Fruit fly (Drosophila melanogaster) whole organism, embryonic: ENCODE results near the gene RpL35A.
A peak's percentile ranks its signal among the peaks of the same experiment; 100 is the strongest.

ENCODE experiments used
- BtbVII ChIP-seq: fragments of 200-800 bp; sonication (Bioruptor generic); optimal IDR thresholded peaks from 3 replicates; lab custom pipeline; 2017; ENCODE audit warnings: missing biosample characterization, mild to moderate bottlenecking, missing genetic modification characterization
- CG10959 ChIP-seq: fragments of 200-800 bp; sonication (Bioruptor generic); IDR thresholded peaks from 2 replicates; pipeline ENCODE4 v1.3.6; 2022; ENCODE audit warnings: missing biosample characterization, missing genetic modification characterization
- CG12744 ChIP-seq: fragments of 200-800 bp; sonication (Bioruptor generic); optimal IDR thresholded peaks from 2 replicates; lab custom pipeline; 2016; ENCODE audit warnings: missing biosample characterization, missing genetic modification characterization
- CG13894 ChIP-seq: fragments of 200-800 bp; sonication (Bioruptor generic); optimal IDR thresholded peaks from 3 replicates; lab custom pipeline; 2018; ENCODE audit warnings: missing biosample characterization, mild to moderate bottlenecking, missing genetic modification characterization, moderate library complexity
- CG15073 ChIP-seq: fragments of 200-800 bp; sonication (Bioruptor generic); optimal IDR thresholded peaks from 2 replicates; lab custom pipeline; 2016; ENCODE audit warnings: missing biosample characterization, missing genetic modification characterization
- CG2129 ChIP-seq: fragments of 200-800 bp; sonication (Bioruptor generic); IDR thresholded peaks from 2 replicates; pipeline ENCODE4 v1.3.6; 2022; ENCODE audit warnings: missing biosample characterization, missing genetic modification characterization; ENCODE audit not compliant: partially characterized antibody
- CG32532 ChIP-seq: fragments of 200-800 bp; sonication (Bioruptor generic); IDR thresholded peaks from 2 replicates; pipeline ENCODE4 v1.3.6; 2022; ENCODE audit warnings: missing biosample characterization, missing genetic modification characterization
- Mad ChIP-seq: fragments of 200-800 bp; sonication (Bioruptor generic); optimal IDR thresholded peaks from 2 replicates; lab custom pipeline; 2016; ENCODE audit warnings: missing biosample characterization, missing genetic modification characterization
- gem ChIP-seq: fragments of 200-800 bp; sonication (Bioruptor generic); optimal IDR thresholded peaks from 2 replicates; lab custom pipeline; 2019; ENCODE audit warnings: missing biosample characterization, mild to moderate bottlenecking, missing genetic modification characterization, moderate library complexity
- kni ChIP-seq: fragments of 200-800 bp; sonication (Bioruptor generic); optimal IDR thresholded peaks from 3 replicates; lab custom pipeline; 2017; ENCODE audit warnings: mild to moderate bottlenecking, missing biosample characterization, missing genetic modification reagents, missing genetic modification characterization
- psq ChIP-seq: fragments of 200-800 bp; sonication (Bioruptor generic); optimal IDR thresholded peaks from 2 replicates; lab custom pipeline; 2017; ENCODE audit warnings: missing biosample characterization, missing genetic modification characterization
- sob ChIP-seq: fragments of 200-800 bp; sonication (Bioruptor generic); IDR thresholded peaks from 2 replicates; pipeline ENCODE4 v1.3.6; 2022; ENCODE audit warnings: missing biosample characterization, missing genetic modification characterization
- sug ChIP-seq: fragments of 200-800 bp; optimal IDR thresholded peaks from 2 replicates; lab custom pipeline; 2019; ENCODE audit warnings: missing biosample characterization, mild to moderate bottlenecking, missing genetic modification characterization, moderate library complexity

DNA sequence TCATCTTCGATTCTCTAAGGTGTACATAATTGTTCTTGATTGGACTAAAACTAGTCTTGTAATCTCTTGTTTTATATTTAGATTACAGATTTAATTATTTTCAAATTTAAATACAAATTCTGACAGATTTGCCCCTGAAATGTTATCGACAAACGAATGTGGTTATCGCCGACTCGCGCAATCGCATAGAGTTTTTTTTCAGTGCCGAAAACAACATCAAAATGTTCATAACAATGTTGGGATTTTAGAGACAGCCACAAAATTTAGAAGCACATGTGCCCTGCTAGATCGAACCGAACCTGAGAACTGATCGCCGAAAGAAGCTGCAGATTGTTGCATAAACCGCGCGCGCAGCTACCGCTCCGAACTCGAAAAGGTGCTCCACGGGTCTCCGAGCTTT, 718 bp upstream of the RpL35A start, which contains the start of gene POLDIP2:
- TF ChIP-seq kni: no peak
- TF ChIP-seq CG2129 (GFP tag; lab: Robert Waterston, UW): no peak
- TF ChIP-seq CG10959: no peak
- TF ChIP-seq CG15073 (GFP tag; lab: Kevin White, UChicago): no peak
- no peak for TF ChIP-seq sob (GFP tag; lab: Robert Waterston, UW)
- TF ChIP-seq CG12744 (GFP tag; lab: Kevin White, UChicago): no peak
- TF ChIP-seq BtbVII (GFP tag; lab: Kevin White, UChicago): no peak
- no peak for TF ChIP-seq gem (tag; lab: Kevin White, UChicago)
- no peak for TF ChIP-seq psq
- no peak for TF ChIP-seq Mad (GFP tag; lab: Kevin White, UChicago)
- TF ChIP-seq CG32532: no peak
- TF ChIP-seq sug: no peak
- peak; percentile 10 for TF ChIP-seq CG13894 (tag; lab: Kevin White, UChicago)
